Fruit fly (Drosophila melanogaster): ENCODE results near the gene Esp.

Esp gene

DNA sequence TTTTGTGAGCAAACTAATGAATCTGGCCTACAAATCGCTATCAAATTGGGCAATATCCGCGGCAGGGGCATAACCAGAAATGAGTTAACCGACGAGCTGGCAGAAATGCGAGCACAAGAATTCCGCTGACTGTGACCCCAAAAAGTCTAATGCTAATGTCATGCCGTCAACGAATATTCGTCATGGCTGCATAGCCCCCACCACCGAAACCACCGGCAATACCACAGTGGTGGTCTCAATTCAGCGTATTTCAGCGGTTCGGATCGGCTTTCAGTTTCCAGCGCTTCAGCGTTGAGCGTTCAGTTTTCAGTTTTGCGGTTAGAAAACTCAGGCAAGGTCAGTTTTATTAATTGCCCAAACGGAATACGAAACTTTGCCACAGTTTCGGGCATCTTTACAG, 48.5 kb downstream of the Esp start:
- no peak for TF ChIP-seq otp (GFP tag; IDR thresholded peaks at IDR 0.05)
- TF ChIP-seq H2.0 (GFP tag; IDR thresholded peaks at IDR 0.05) = no peak
- TF ChIP-seq CG12299 (tag; optimal IDR thresholded peaks at IDR 0.05) = no peak
- TF ChIP-seq ewg (GFP tag; optimal IDR thresholded peaks at IDR 0.05) = no peak
- TF ChIP-seq Stat92E (GFP tag; optimal IDR thresholded peaks at IDR 0.05) = no peak
- no peak for TF ChIP-seq Dp (GFP tag; optimal IDR thresholded peaks at IDR 0.05)
- no peak for TF ChIP-seq nmo (GFP tag; optimal IDR thresholded peaks at IDR 0.05)
- no peak for TF ChIP-seq CG17359 (tag; optimal IDR thresholded peaks at IDR 0.05)
- no peak for TF ChIP-seq HHEX (GFP tag; optimal IDR thresholded peaks at IDR 0.05)
- no peak for TF ChIP-seq phol (tag; optimal IDR thresholded peaks at IDR 0.05)
- TF ChIP-seq YL-1 (GFP tag; optimal IDR thresholded peaks at IDR 0.05) = no peak
- TF ChIP-seq slp2 (GFP tag; optimal IDR thresholded peaks at IDR 0.05) = no peak
- TF ChIP-seq zen (tag; optimal IDR thresholded peaks at IDR 0.05) = no peak
- no peak for TF ChIP-seq CG14014 (GFP tag; IDR thresholded peaks at IDR 0.05)
- TF ChIP-seq maf-S (GFP tag; optimal IDR thresholded peaks at IDR 0.05) = no peak

DNA sequence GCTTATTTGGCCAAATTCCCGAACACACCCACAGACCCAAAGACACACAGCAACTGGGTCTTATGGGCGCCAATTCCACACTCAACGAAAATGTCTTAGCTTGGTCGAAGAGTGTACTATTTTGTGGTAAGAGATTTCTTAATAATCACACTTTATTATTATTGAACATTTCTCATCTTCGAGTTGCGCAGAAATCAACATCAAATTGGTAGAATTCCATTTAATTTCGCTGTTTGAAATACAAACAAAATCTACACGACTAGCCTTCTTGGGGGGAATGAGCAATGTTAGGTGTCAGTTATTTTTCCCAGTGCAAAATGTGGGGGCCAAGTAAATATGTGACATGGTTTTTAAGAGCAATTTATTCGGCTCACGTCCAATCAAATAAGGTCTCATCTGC, 49.2 kb downstream of the Esp start:
- no peak for TF ChIP-seq ERR (GFP tag; optimal IDR thresholded peaks at IDR 0.05)
- TF ChIP-seq CG10979 (tag; optimal IDR thresholded peaks at IDR 0.05) = no peak
- TF ChIP-seq Tbp (GFP tag; optimal IDR thresholded peaks at IDR 0.05) = no peak
- TF ChIP-seq Ets65A (GFP tag) = peak; percentile 88
- peak in 1 of 2 experiments; percentile 10 for TF ChIP-seq bsh (GFP tag; optimal IDR thresholded peaks at IDR 0.05)
- TF ChIP-seq yki (optimal IDR thresholded peaks at IDR 0.05) = no peak
- TF ChIP-seq CoRest (tag; optimal IDR thresholded peaks at IDR 0.05) = peak; percentile 3
- peak; percentile 36 for TF ChIP-seq gem (tag; optimal IDR thresholded peaks at IDR 0.05)
- TF ChIP-seq CG31224 (GFP tag; IDR thresholded peaks at IDR 0.05) = no peak
- peak; percentile 3 for TF ChIP-seq CG2120 (GFP tag; optimal IDR thresholded peaks at IDR 0.05)
- TF ChIP-seq CG2712 (tag; optimal IDR thresholded peaks at IDR 0.05) = peak; percentile 18
- TF ChIP-seq Atf6 (GFP tag; IDR thresholded peaks at IDR 0.05) = no peak
- no peak for TF ChIP-seq pho (GFP tag; optimal IDR thresholded peaks at IDR 0.05)
- no peak for TF ChIP-seq CG33557 (GFP tag; optimal IDR thresholded peaks at IDR 0.05)
- no peak for TF ChIP-seq twi (tag; optimal IDR thresholded peaks at IDR 0.05)
- no peak for TF ChIP-seq Gsc (GFP tag; IDR thresholded peaks at IDR 0.05)
- peak; percentile 26 for TF ChIP-seq CG2678 (tag; optimal IDR thresholded peaks at IDR 0.05)
- TF ChIP-seq hkb (optimal IDR thresholded peaks at IDR 0.05) = no peak
- TF ChIP-seq hkb (GFP tag; IDR thresholded peaks at IDR 0.05) = no peak
- TF ChIP-seq MBD-R2 (GFP tag; IDR thresholded peaks at IDR 0.05) = no peak
- no peak for TF ChIP-seq dmrt11E (tag; optimal IDR thresholded peaks at IDR 0.05)
- TF ChIP-seq lab (GFP tag; optimal IDR thresholded peaks at IDR 0.05) = peak; percentile 25
- TF ChIP-seq CG34224 (GFP tag; IDR thresholded peaks at IDR 0.05; ENCODE audit: partially characterized antibody) = no peak
- no peak for TF ChIP-seq wor (GFP tag; IDR thresholded peaks at IDR 0.05)
- peak; percentile 33 for TF ChIP-seq CG1603 (tag; optimal IDR thresholded peaks at IDR 0.05)
- no peak for TF ChIP-seq CG34376 (GFP tag; optimal IDR thresholded peaks at IDR 0.05)
- TF ChIP-seq CG3847 (GFP tag; IDR thresholded peaks at IDR 0.05) = 0 out of 2 replicates have a peak, but pooled peaks have one; percentile 16
- no peak for TF ChIP-seq CG3407 (GFP tag; optimal IDR thresholded peaks at IDR 0.05)
- peak; percentile 31 for TF ChIP-seq dmrt99B (tag; optimal IDR thresholded peaks at IDR 0.05)
- peak; percentile 75 for TF ChIP-seq Med (GFP tag)
- TF ChIP-seq row (GFP tag; IDR thresholded peaks at IDR 0.05) = peak; percentile 41; the same call in 2 of the 3 replicates
- TF ChIP-seq CG14014 (GFP tag; IDR thresholded peaks at IDR 0.05) = no peak
- TF ChIP-seq CG15479 (GFP tag; optimal IDR thresholded peaks at IDR 0.05) = no peak
- TF ChIP-seq CG6254 (GFP tag; optimal IDR thresholded peaks at IDR 0.05) = no peak
- TF ChIP-seq pb (GFP tag; optimal IDR thresholded peaks at IDR 0.05) = no peak
- no peak for TF ChIP-seq NC2α (GFP tag; optimal IDR thresholded peaks at IDR 0.05)
- TF ChIP-seq CG17568 (GFP tag; optimal IDR thresholded peaks at IDR 0.05) = no peak
